Worm (Caenorhabditis elegans) whole organism, L2 larva: ENCODE results near the gene bath-45.

Experiments
- C34F6.9 ChIP-seq: fragments of 150-350 bp; optimal IDR thresholded peaks from 2 replicates; lab custom pipeline; 2014; ENCODE audit warnings: missing biosample characterization, missing genetic modification characterization
- F13H6.1 ChIP-seq: sonication (generic microtip); optimal IDR thresholded peaks from 2 replicates; lab custom pipeline; 2016; ENCODE audit warnings: missing genetic modification characterization, missing compliant biosample characterization
- R02D3.7 ChIP-seq: fragments of 150-350 bp; optimal IDR thresholded peaks from 2 replicates; lab custom pipeline; 2014; ENCODE audit warnings: missing biosample characterization, missing genetic modification characterization
- Y55F3AM.14 ChIP-seq: fragments of 200-800 bp; sonication (Bioruptor generic); optimal IDR thresholded peaks from 2 replicates; lab custom pipeline; 2018; ENCODE audit warnings: mild to moderate bottlenecking, missing genetic modification characterization, missing compliant biosample characterization
- ZK546.5 ChIP-seq: sonication (generic microtip); optimal IDR thresholded peaks from 2 replicates; lab custom pipeline; 2017; ENCODE audit warnings: missing biosample characterization, missing genetic modification characterization
- alr-1 ChIP-seq: fragments of 150-350 bp; optimal IDR thresholded peaks from 2 replicates; lab custom pipeline; 2014; ENCODE audit warnings: missing biosample characterization, missing genetic modification characterization
- ama-1 ChIP-seq: fragments of 150-350 bp; optimal IDR thresholded peaks from 2 replicates; lab custom pipeline; 2018; ENCODE audit warnings: inconsistent platforms
- blmp-1 ChIP-seq: sonication (generic microtip); optimal IDR thresholded peaks from 2 replicates; lab custom pipeline; 2017; ENCODE audit warnings: missing genetic modification characterization, mild to moderate bottlenecking, missing compliant biosample characterization, antibody characterized with exemption, moderate library complexity; ENCODE audit not compliant: insufficient read depth
- ceh-82 ChIP-seq: fragments of 150-350 bp; optimal IDR thresholded peaks from 2 replicates; lab custom pipeline; 2014; ENCODE audit warnings: missing biosample characterization, missing genetic modification characterization
- crh-2 ChIP-seq: sonication (generic microtip); optimal IDR thresholded peaks from 2 replicates; lab custom pipeline; 2017; ENCODE audit warnings: missing biosample characterization, missing genetic modification characterization
- dmd-4 ChIP-seq: sonication (generic microtip); optimal IDR thresholded peaks from 2 replicates; lab custom pipeline; 2017; ENCODE audit warnings: missing biosample characterization, missing genetic modification characterization
- elt-1 ChIP-seq: fragments of 150-350 bp; optimal IDR thresholded peaks from 2 replicates; lab custom pipeline; 2014; ENCODE audit warnings: missing biosample characterization, missing genetic modification characterization
- elt-3 ChIP-seq: sonication (generic microtip); optimal IDR thresholded peaks from 2 replicates; lab custom pipeline; 2017; ENCODE audit warnings: missing biosample characterization, missing genetic modification characterization
- gmeb-1 ChIP-seq: fragments of 150-350 bp; optimal IDR thresholded peaks from 2 replicates; lab custom pipeline; 2014; ENCODE audit warnings: missing biosample characterization, missing genetic modification characterization
- lin-11 ChIP-seq: fragments of 150-350 bp; sonication (generic microtip); optimal IDR thresholded peaks from 2 replicates; lab custom pipeline; 2014; ENCODE audit warnings: missing biosample characterization, missing genetic modification characterization, inconsistent platforms, mixed read lengths
- lin-13 ChIP-seq: fragments of 150-350 bp; optimal IDR thresholded peaks from 2 replicates; lab custom pipeline; 2014; ENCODE audit warnings: missing biosample characterization, missing genetic modification reagents, missing genetic modification characterization
- lin-39 ChIP-seq: fragments of 150-350 bp; optimal IDR thresholded peaks from 2 replicates; lab custom pipeline; 2014; ENCODE audit warnings: missing biosample characterization, missing genetic modification reagents, missing genetic modification characterization
- mab-5 ChIP-seq: fragments of 150-350 bp; optimal IDR thresholded peaks from 2 replicates; lab custom pipeline; 2014; ENCODE audit warnings: missing biosample characterization, missing genetic modification characterization
- mbf-1 ChIP-seq: sonication (generic microtip); optimal IDR thresholded peaks from 2 replicates; lab custom pipeline; 2017; ENCODE audit warnings: missing biosample characterization, missing genetic modification characterization
- nhr-10 ChIP-seq: sonication (generic microtip); optimal IDR thresholded peaks from 2 replicates; lab custom pipeline; 2017; ENCODE audit warnings: missing biosample characterization, missing genetic modification characterization
- nhr-11 ChIP-seq: fragments of 150-350 bp; optimal IDR thresholded peaks from 2 replicates; lab custom pipeline; 2014; ENCODE audit warnings: missing biosample characterization, missing genetic modification characterization
- nhr-12 ChIP-seq: fragments of 150-350 bp; optimal IDR thresholded peaks from 2 replicates; lab custom pipeline; 2014; ENCODE audit warnings: missing biosample characterization, missing genetic modification characterization
- nhr-129 ChIP-seq: fragments of 150-350 bp; optimal IDR thresholded peaks from 2 replicates; lab custom pipeline; 2014; ENCODE audit warnings: missing biosample characterization, missing genetic modification characterization
- nhr-21 ChIP-seq: fragments of 150-350 bp; optimal IDR thresholded peaks from 2 replicates; lab custom pipeline; 2014; ENCODE audit warnings: missing biosample characterization, missing genetic modification characterization
- nhr-23 ChIP-seq: fragments of 150-350 bp; optimal IDR thresholded peaks from 2 replicates; lab custom pipeline; 2014; ENCODE audit warnings: missing biosample characterization, missing genetic modification reagents, missing genetic modification characterization
- nhr-237 ChIP-seq: fragments of 150-350 bp; optimal IDR thresholded peaks from 2 replicates; lab custom pipeline; 2014; ENCODE audit warnings: missing biosample characterization, missing genetic modification characterization
- nhr-25 ChIP-seq: fragments of 150-350 bp; sonication (generic microtip); optimal IDR thresholded peaks from 3 replicates; lab custom pipeline; 2014; ENCODE audit warnings: missing biosample characterization, missing genetic modification characterization
- nhr-6 ChIP-seq: fragments of 150-350 bp; optimal IDR thresholded peaks from 2 replicates; lab custom pipeline; 2014; ENCODE audit warnings: missing biosample characterization, missing genetic modification characterization
- nhr-77 ChIP-seq: fragments of 150-350 bp; optimal IDR thresholded peaks from 2 replicates; lab custom pipeline; 2014; ENCODE audit warnings: missing biosample characterization, missing genetic modification characterization
- sem-4 ChIP-seq: fragments of 150-350 bp; optimal IDR thresholded peaks from 2 replicates; lab custom pipeline; 2014; ENCODE audit warnings: missing biosample characterization, missing genetic modification reagents, missing genetic modification characterization
- snpc-4 ChIP-seq: fragments of 150-350 bp; optimal IDR thresholded peaks from 2 replicates; lab custom pipeline; 2014; ENCODE audit warnings: missing biosample characterization, missing genetic modification characterization
- unc-55 ChIP-seq: fragments of 150-350 bp; sonication (generic microtip); optimal IDR thresholded peaks from 3 replicates; lab custom pipeline; 2014; ENCODE audit warnings: missing biosample characterization, missing genetic modification reagents, missing genetic modification characterization
- unc-62 ChIP-seq: fragments of 150-350 bp; optimal IDR thresholded peaks from 2 replicates; lab custom pipeline; 2014; ENCODE audit warnings: missing biosample characterization, missing genetic modification reagents, missing genetic modification characterization
- zag-1 ChIP-seq: fragments of 150-350 bp; optimal IDR thresholded peaks from 2 replicates; lab custom pipeline; 2014; ENCODE audit warnings: missing biosample characterization, missing genetic modification characterization
- ztf-1 ChIP-seq: fragments of 200-800 bp; sonication (Bioruptor generic); conservative IDR thresholded peaks from 2 replicates; pipeline ENCODE4 v1.3.6; 2022; ENCODE audit warnings: missing genetic modification characterization, missing compliant biosample characterization
- ztf-11 ChIP-seq: sonication (generic microtip); optimal IDR thresholded peaks from 2 replicates; lab custom pipeline; 2017; ENCODE audit warnings: missing biosample characterization, missing genetic modification characterization
- ztf-4 ChIP-seq: fragments of 150-350 bp; optimal IDR thresholded peaks from 2 replicates; lab custom pipeline; 2014; ENCODE audit warnings: missing biosample characterization, missing genetic modification characterization

Gene bath-45

DNA sequence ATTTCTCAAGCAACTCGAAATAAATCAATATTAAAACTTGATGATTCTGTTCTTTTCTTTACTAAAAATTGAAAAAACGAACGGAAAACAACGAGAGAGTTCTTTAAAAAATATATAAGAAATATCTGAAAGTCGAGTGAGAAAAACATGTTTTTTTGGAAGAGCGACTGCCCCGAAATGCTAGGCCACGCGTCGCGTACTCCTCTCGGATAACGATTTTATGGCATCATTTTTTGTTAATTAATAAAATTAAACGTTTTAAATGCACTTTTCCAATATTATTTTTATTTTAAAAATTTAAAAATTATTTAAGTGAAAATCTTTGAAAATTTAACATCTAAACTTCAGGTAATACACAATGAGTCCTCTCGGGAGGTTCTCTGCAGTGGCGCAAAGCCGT lies 5.7 kb upstream of the bath-45 start, which contains the start of gene gfm-1 (continued):
- TF ChIP-seq C34F6.9 (tag; lab: Kevin White, UChicago) (peak; percentile 69), R02D3.7 (tag; lab: Kevin White, UChicago) (no peak), nhr-10 (tag; lab: Kevin White, UChicago) (no peak), snpc-4 (tag; lab: Kevin White, UChicago) (peak; percentile 73), nhr-237 (tag; lab: Kevin White, UChicago) (no peak), ztf-4 (no peak), zag-1 (no peak), ceh-82 (tag; lab: Kevin White, UChicago) (no peak), unc-55 (GFP tag; lab: Kevin White, UChicago) (peak; percentile 70), lin-13 (GFP tag; lab: Kevin White, UChicago) (no peak)
- TF ChIP-seq, all 48 proteins: peak for 14

DNA sequence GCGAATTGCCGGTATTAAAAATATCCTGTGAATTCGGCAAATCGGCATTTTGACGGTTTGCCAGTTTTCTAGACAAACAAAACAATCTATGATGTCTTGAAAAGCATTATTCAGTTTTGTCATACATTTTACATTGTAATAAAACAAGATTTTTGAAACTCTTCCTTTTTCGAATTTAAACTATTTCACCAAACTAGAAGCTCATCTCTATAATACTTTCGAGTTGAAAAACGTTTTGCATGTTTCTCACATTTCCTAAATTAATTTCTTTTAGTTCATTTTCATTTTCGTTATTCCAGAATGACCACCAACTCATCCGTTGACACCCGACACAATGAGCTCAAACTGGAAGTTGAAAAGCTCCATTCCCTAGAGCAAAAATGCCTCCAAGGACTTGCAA lies 6.8 kb downstream of the bath-45 start, which contains the start of gene F29C12.6:
Gene F29C12.6 (plus strand): TSS at position 301 of the 400 bp plus-strand sequence.
- TF ChIP-seq elt-1 (tag; lab: Kevin White, UChicago) (no peak), F13H6.1 (tag; lab: Kevin White, UChicago) (no peak), gmeb-1 (tag; lab: Kevin White, UChicago) (no peak), nhr-23 (tag; lab: Kevin White, UChicago) (no peak), nhr-25 (no peak), alr-1 (tag; lab: Kevin White, UChicago) (no peak), dmd-4 (tag; lab: Kevin White, UChicago) (no peak), nhr-11 (tag; lab: Kevin White, UChicago) (no peak), mab-5 (tag; lab: Kevin White, UChicago) (no peak), nhr-6 (tag; lab: Kevin White, UChicago) (no peak), nhr-21 (tag; lab: Kevin White, UChicago) (no peak), nhr-237 (tag; lab: Kevin White, UChicago) (no peak)

DNA sequence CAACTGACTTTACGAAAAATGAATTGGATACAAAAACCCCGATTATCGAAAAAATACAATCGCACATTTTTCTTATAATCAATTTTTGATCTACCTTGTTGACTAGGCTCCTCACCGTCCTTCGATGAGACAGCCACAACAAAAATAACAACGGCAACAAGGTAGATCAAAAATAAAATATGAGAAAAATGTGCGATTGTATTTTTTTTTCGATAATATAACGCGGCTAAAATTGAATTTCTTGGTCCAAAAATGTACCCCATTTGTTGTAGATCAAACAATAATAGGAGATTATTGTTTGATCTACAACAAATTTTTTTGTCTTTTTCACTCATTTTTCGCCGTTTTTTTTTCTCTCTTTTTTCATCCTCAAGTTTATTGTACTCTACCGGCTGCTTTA lies 7.8 kb downstream of the bath-45 start:
- TF ChIP-seq dmd-4 (tag; lab: Kevin White, UChicago) (no peak), ztf-1 (GFP tag; lab: Robert Waterston, UW) (no peak), nhr-23 (tag; lab: Kevin White, UChicago) (no peak), ama-1 (lab: Kevin White, UChicago) (no peak), snpc-4 (tag; lab: Kevin White, UChicago) (no peak), elt-3 (tag; lab: Kevin White, UChicago) (no peak), nhr-77 (tag; lab: Kevin White, UChicago) (no peak), nhr-237 (tag; lab: Kevin White, UChicago) (no peak), nhr-11 (tag; lab: Kevin White, UChicago) (no peak), unc-55 (GFP tag; lab: Kevin White, UChicago) (no peak), F13H6.1 (tag; lab: Kevin White, UChicago) (no peak), alr-1 (tag; lab: Kevin White, UChicago) (no peak), ZK546.5 (no peak), sem-4 (tag; lab: Kevin White, UChicago) (no peak), elt-1 (tag; lab: Kevin White, UChicago) (no peak), nhr-129 (tag; lab: Kevin White, UChicago) (no peak), lin-13 (GFP tag; lab: Kevin White, UChicago) (no peak), nhr-6 (tag; lab: Kevin White, UChicago) (no peak), gmeb-1 (tag; lab: Kevin White, UChicago) (no peak), unc-62 (no peak)

DNA sequence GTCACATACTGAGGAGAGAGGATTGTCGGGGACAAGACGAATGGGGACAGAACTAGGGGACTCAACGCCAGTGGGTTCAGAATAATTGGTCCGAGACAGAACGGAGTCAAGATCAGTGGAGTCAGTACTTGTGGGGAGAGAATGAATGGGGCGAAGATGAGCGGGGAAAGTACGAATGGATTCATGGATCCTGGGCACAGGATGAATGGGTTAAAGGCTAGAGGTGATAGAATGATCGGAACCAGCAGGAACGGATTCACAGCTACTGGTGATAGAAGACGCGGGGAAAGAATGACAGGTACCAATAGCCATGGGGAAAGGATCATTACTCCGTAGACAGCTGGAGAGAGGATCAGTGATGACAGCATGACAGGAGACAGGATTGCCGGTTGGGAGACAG lies 16.8 kb downstream of the bath-45 start:
- TF ChIP-seq snpc-4 (tag; lab: Kevin White, UChicago) (no peak), crh-2 (tag; lab: Kevin White, UChicago) (no peak), elt-3 (tag; lab: Kevin White, UChicago) (no peak), F13H6.1 (tag; lab: Kevin White, UChicago) (no peak), gmeb-1 (tag; lab: Kevin White, UChicago) (no peak), unc-55 (GFP tag; lab: Kevin White, UChicago) (no peak), nhr-25 (no peak), ztf-11 (tag; lab: Kevin White, UChicago) (no peak), lin-11 (no peak)
- TF ChIP-seq, all 48 proteins: peak for 0

DNA sequence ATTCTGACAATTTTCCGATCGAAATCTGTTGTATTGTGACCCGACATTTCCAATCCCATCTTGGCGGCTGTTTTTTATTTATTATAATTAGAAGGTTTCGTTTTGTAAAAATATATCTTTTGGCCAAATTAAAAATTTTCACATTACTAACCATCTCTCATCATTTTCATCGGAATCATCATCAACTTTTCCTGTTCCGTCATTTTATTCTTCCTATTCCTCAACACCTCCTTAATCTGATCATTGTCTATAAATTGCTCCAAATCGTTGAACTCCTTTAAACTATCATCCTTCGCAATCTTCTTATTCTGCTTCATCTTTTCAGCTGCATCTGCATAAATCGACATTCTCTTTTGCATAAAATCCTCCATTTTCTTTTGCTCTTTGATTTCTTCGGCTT lies 19.6 kb downstream of the bath-45 start:
- TF ChIP-seq Y55F3AM.14 (GFP tag; lab: Kevin White, UChicago) (no peak), nhr-129 (tag; lab: Kevin White, UChicago) (no peak), blmp-1 (no peak), mbf-1 (no peak), mab-5 (tag; lab: Kevin White, UChicago) (no peak), zag-1 (no peak), lin-39 (tag; lab: Kevin White, UChicago) (no peak), alr-1 (tag; lab: Kevin White, UChicago) (no peak), ztf-1 (GFP tag; lab: Robert Waterston, UW) (no peak), R02D3.7 (tag; lab: Kevin White, UChicago) (no peak), ZK546.5 (no peak), nhr-12 (tag; lab: Kevin White, UChicago) (no peak), crh-2 (tag; lab: Kevin White, UChicago) (no peak), C34F6.9 (tag; lab: Kevin White, UChicago) (no peak), ama-1 (lab: Kevin White, UChicago) (no peak), nhr-77 (tag; lab: Kevin White, UChicago) (no peak)
